Worm (Caenorhabditis elegans) whole organism, early embryonic: Measurements from ENCODE around the gene clp-6.

Experiments
- B0310.2 ChIP-seq: sonication (generic microtip); optimal IDR thresholded peaks from 2 replicates; lab custom pipeline; 2016; ENCODE audit warnings: mild to moderate bottlenecking, missing genetic modification characterization, missing compliant biosample characterization
- aly-1 ChIP-seq: sonication (generic microtip); optimal IDR thresholded peaks from 2 replicates; lab custom pipeline; 2016; ENCODE audit warnings: missing genetic modification characterization, missing compliant biosample characterization
- flt-1 ChIP-seq: fragments of 200-800 bp; sonication (Bioruptor generic); IDR thresholded peaks from 2 replicates; pipeline ENCODE4 v1.3.6; 2022; ENCODE audit warnings: missing genetic modification characterization, missing compliant biosample characterization
- scrt-1 ChIP-seq: fragments of 200-800 bp; sonication (Bioruptor generic); IDR thresholded peaks from 2 replicates; pipeline ENCODE4 v1.3.6; 2022; ENCODE audit warnings: missing genetic modification characterization, missing compliant biosample characterization
- sea-1 ChIP-seq: fragments of 200-800 bp; sonication (Bioruptor generic); conservative IDR thresholded peaks from 2 replicates; pipeline ENCODE4 v1.3.6; 2022; ENCODE audit warnings: missing genetic modification characterization, missing compliant biosample characterization
- tbx-37 ChIP-seq: fragments of 200-800 bp; sonication (Bioruptor generic); conservative IDR thresholded peaks from 2 replicates; pipeline ENCODE4 v1.3.6; 2022; ENCODE audit warnings: missing genetic modification reagents, missing genetic modification characterization, missing compliant biosample characterization
- tra-4 ChIP-seq: sonication (generic microtip); optimal IDR thresholded peaks from 2 replicates; lab custom pipeline; 2017; ENCODE audit warnings: missing genetic modification characterization, missing compliant biosample characterization

- TF ChIP-seq B0310.2 (tag; lab: Kevin White, UChicago) (no peak), scrt-1 (GFP tag; lab: Robert Waterston, UW) (no peak), flt-1 (GFP tag; lab: Robert Waterston, UW) (no peak), tbx-37 (GFP tag; lab: Robert Waterston, UW) (no peak), tra-4 (tag; lab: Kevin White, UChicago) (no peak), sea-1 (GFP tag; lab: Robert Waterston, UW) (no peak), aly-1 (no peak)
Observed at ce11 chrIV:1433978-1434377, 861 bp downstream of the clp-6 start.
